Fruit fly (Drosophila melanogaster): ENCODE data around the gene CG45067.

Gene CG45067

dm6 chr3L:3071675-3072583 lies 42.3 kb downstream of the CG45067 start (continued):
- TF ChIP-seq phol (tag; optimal IDR thresholded peaks at IDR 0.05) (peak; percentile 36), usp (GFP tag; optimal IDR thresholded peaks at IDR 0.05) (no peak), PHDP (tag; optimal IDR thresholded peaks at IDR 0.05) (peak; percentile 23), Fer1 (GFP tag; optimal IDR thresholded peaks at IDR 0.05) (peak; percentile 18), CG30403 (GFP tag; optimal IDR thresholded peaks at IDR 0.05) (no peak), CG9932 (GFP tag; IDR thresholded peaks at IDR 0.05) (no peak), CG4404 (GFP tag; IDR thresholded peaks at IDR 0.05) (no peak), MESR4 (GFP tag; optimal IDR thresholded peaks at IDR 0.05) (no peak), C15 (GFP tag; IDR thresholded peaks at IDR 0.05) (no peak), lab (GFP tag; optimal IDR thresholded peaks at IDR 0.05) (peak; percentile 47), pfk (GFP tag; optimal IDR thresholded peaks at IDR 0.05) (no peak), scrt (GFP tag; optimal IDR thresholded peaks at IDR 0.05) (peak; percentile 43), CG15601 (tag; optimal IDR thresholded peaks at IDR 0.05) (no peak), kay (GFP tag; optimal IDR thresholded peaks at IDR 0.05) (no peak), CG16815 (GFP tag; optimal IDR thresholded peaks at IDR 0.05) (no peak), TFAM (GFP tag; optimal IDR thresholded peaks at IDR 0.05) (no peak), tap (tag; optimal IDR thresholded peaks at IDR 0.05) (no peak), Mrtf (GFP tag; IDR thresholded peaks at IDR 0.05) (no peak), Taf1 (GFP tag; IDR thresholded peaks at IDR 0.05) (no peak), vvl (GFP tag; IDR thresholded peaks at IDR 0.05) (no peak), CG18764 (GFP tag; optimal IDR thresholded peaks at IDR 0.05) (no peak), CG11085 (GFP tag; IDR thresholded peaks at IDR 0.05) (no peak), Max (GFP tag; optimal IDR thresholded peaks at IDR 0.05) (no peak), Dip3 (GFP tag; optimal IDR thresholded peaks at IDR 0.05) (no peak), trh (GFP tag; optimal IDR thresholded peaks at IDR 0.05) (no peak), emc (GFP tag; optimal IDR thresholded peaks at IDR 0.05) (no peak), pita (GFP tag; optimal IDR thresholded peaks at IDR 0.05) (no peak), Rfx (GFP tag; IDR thresholded peaks at IDR 0.05) (no peak), chif (GFP tag; optimal IDR thresholded peaks at IDR 0.05) (no peak), CG18011 (GFP tag; optimal IDR thresholded peaks at IDR 0.05) (no peak), psq (GFP tag; optimal IDR thresholded peaks at IDR 0.05) (peak; percentile 20), Doc2 (GFP tag; IDR thresholded peaks at IDR 0.05) (no peak), grau (tag; optimal IDR thresholded peaks at IDR 0.05) (peak; percentile 22), Ptx1 (GFP tag; IDR thresholded peaks at IDR 0.05) (no peak), sisA (GFP tag; IDR thresholded peaks at IDR 0.05) (no peak), CG32767 (GFP tag; IDR thresholded peaks at IDR 0.05) (peak; percentile 74; the same call in 1 of the 2 replicates), cg (GFP tag; optimal IDR thresholded peaks at IDR 0.05) (peak; percentile 77), CHES-1-like (GFP tag; optimal IDR thresholded peaks at IDR 0.05) (no peak), toy (GFP tag; IDR thresholded peaks at IDR 0.05) (no peak), Med (GFP tag) (peak; percentile 68), Xbp1 (GFP tag; optimal IDR thresholded peaks at IDR 0.05) (no peak), CG7556 (GFP tag; optimal IDR thresholded peaks at IDR 0.05) (peak; percentile 50), esg (GFP tag; conservative IDR thresholded peaks at IDR 0.05) (no peak), E2f1 (GFP tag; IDR thresholded peaks at IDR 0.05) (no peak), CG10321 (GFP tag; IDR thresholded peaks at IDR 0.05) (no peak), crp (GFP tag; optimal IDR thresholded peaks at IDR 0.05) (peak in 1 of 2 experiments; percentile 74), CG11695 (GFP tag; IDR thresholded peaks at IDR 0.05) (no peak), nerfin-2 (GFP tag; IDR thresholded peaks at IDR 0.05; ENCODE audit: partially characterized antibody) (no peak), Hand (GFP tag; optimal IDR thresholded peaks at IDR 0.05) (no peak), cwo (GFP tag; optimal IDR thresholded peaks at IDR 0.05) (peak; percentile 16)

Measured in whole organism, embryonic.